Fruit fly (Drosophila melanogaster) whole organism, prepupa: ENCODE measurements around the gene CG13012.

Source experiments
- CG10631 ChIP-seq: fragments of 200-800 bp; sonication (Bioruptor generic); optimal IDR thresholded peaks from 2 replicates; lab custom pipeline; 2016; ENCODE audit warnings: missing biosample characterization, missing genetic modification characterization
- CG3919 ChIP-seq: fragments of 200-800 bp; sonication (Bioruptor generic); optimal IDR thresholded peaks from 3 replicates; lab custom pipeline; 2016; ENCODE audit warnings: missing biosample characterization, missing genetic modification characterization
- CG6276 ChIP-seq: fragments of 200-800 bp; sonication (Bioruptor generic); optimal IDR thresholded peaks from 2 replicates; lab custom pipeline; 2017; ENCODE audit warnings: missing biosample characterization, mild to moderate bottlenecking, missing genetic modification characterization
- fd59A ChIP-seq: fragments of 200-800 bp; sonication (Bioruptor generic); optimal IDR thresholded peaks from 2 replicates; lab custom pipeline; 2017; ENCODE audit warnings: missing biosample characterization, mild to moderate bottlenecking, missing genetic modification characterization, missing genetic modification reagents
- pdm3 ChIP-seq: fragments of 200-800 bp; sonication (Bioruptor generic); optimal IDR thresholded peaks from 3 replicates; lab custom pipeline; 2016; ENCODE audit warnings: missing biosample characterization, missing genetic modification characterization
- salr ChIP-seq, 2 experiments: fragments of 200-800 bp; sonication (Bioruptor generic); optimal IDR thresholded peaks; 3 replicates each; lab custom pipeline; 2016 to 2018; ENCODE audit warnings: missing biosample characterization in 2 of 2, missing genetic modification characterization in 2 of 2, mild to moderate bottlenecking in 1 of 2

- TF ChIP-seq CG3919 (GFP tag; lab: Kevin White, UChicago) (no peak), pdm3 (GFP tag; lab: Kevin White, UChicago) (no peak), CG6276 (GFP tag; lab: Kevin White, UChicago) (no peak), salr (GFP tag; optimal IDR thresholded peaks at IDR 0.05; lab: Kevin White, UChicago) (no peak), fd59A (GFP tag; lab: Kevin White, UChicago) (no peak), CG10631 (GFP tag; lab: Kevin White, UChicago) (no peak)
These were observed 13.4 kb upstream of the CG13012 start for dm6 chrX:16689966-16690365.
